Worm (Caenorhabditis elegans) whole organism, young adult: ENCODE measurements around the gene str-15.

Source experiments
- C17E4.6 ChIP-seq: fragments of 200-800 bp; sonication (Bioruptor generic); IDR thresholded peaks from 2 replicates; pipeline ENCODE4 v1.3.6; 2022; ENCODE audit warnings: missing genetic modification reagents, missing genetic modification characterization, missing compliant biosample characterization
- D2030.7 ChIP-seq: fragments of 200-800 bp; sonication (Bioruptor generic); IDR thresholded peaks from 2 replicates; pipeline ENCODE4 v1.3.6; 2022; ENCODE audit warnings: missing genetic modification reagents, missing genetic modification characterization, missing compliant biosample characterization
- F10E7.11 ChIP-seq: sonication (generic microtip); optimal IDR thresholded peaks from 2 replicates; lab custom pipeline; 2017; ENCODE audit warnings: mild to moderate bottlenecking, missing genetic modification characterization, moderate library complexity, missing compliant biosample characterization
- F23B12.7 ChIP-seq: sonication (generic microtip); optimal IDR thresholded peaks from 2 replicates; lab custom pipeline; 2017; ENCODE audit warnings: missing genetic modification characterization, mild to moderate bottlenecking, missing compliant biosample characterization, antibody characterized with exemption, moderate library complexity; ENCODE audit not compliant: insufficient read depth
- F39B2.1 ChIP-seq: fragments of 200-800 bp; sonication (Bioruptor generic); IDR thresholded peaks from 2 replicates; pipeline ENCODE4 v1.3.6; 2022; ENCODE audit warnings: missing genetic modification reagents, missing genetic modification characterization, missing compliant biosample characterization
- F49E8.2 ChIP-seq: sonication (generic microtip); optimal IDR thresholded peaks from 3 replicates; lab custom pipeline; 2017; ENCODE audit warnings: missing genetic modification characterization, mild to moderate bottlenecking, missing compliant biosample characterization, antibody characterized with exemption, moderate library complexity; ENCODE audit not compliant: insufficient read depth
- F55B11.4 ChIP-seq: sonication (generic microtip); optimal IDR thresholded peaks from 2 replicates; lab custom pipeline; 2016; ENCODE audit warnings: missing compliant biosample characterization, missing genetic modification characterization, borderline replicate concordance; ENCODE audit not compliant: insufficient read depth
- Y56A3A.18 ChIP-seq: fragments of 200-800 bp; sonication (Bioruptor generic); IDR thresholded peaks from 2 replicates; pipeline ENCODE4 v1.3.6; 2022; ENCODE audit warnings: missing genetic modification reagents, missing genetic modification characterization, missing compliant biosample characterization
- akir-1 ChIP-seq: fragments of 200-800 bp; sonication (Bioruptor generic); optimal IDR thresholded peaks from 2 replicates; lab custom pipeline; 2018; ENCODE audit warnings: mild to moderate bottlenecking, missing genetic modification characterization, moderate library complexity, missing compliant biosample characterization
- atf-7 ChIP-seq: sonication (generic microtip); optimal IDR thresholded peaks from 2 replicates; lab custom pipeline; 2017; ENCODE audit warnings: mild to moderate bottlenecking, missing genetic modification characterization, missing compliant biosample characterization
- attf-5 ChIP-seq: fragments of 200-800 bp; sonication (Bioruptor generic); optimal IDR thresholded peaks from 2 replicates; lab custom pipeline; 2018; ENCODE audit warnings: mild to moderate bottlenecking, missing genetic modification characterization, missing compliant biosample characterization
- ceh-100 ChIP-seq: fragments of 200-800 bp; sonication (Bioruptor generic); IDR thresholded peaks from 2 replicates; pipeline ENCODE4 v1.3.6; 2022; ENCODE audit warnings: missing genetic modification reagents, missing genetic modification characterization, missing compliant biosample characterization
- ceh-40 ChIP-seq: fragments of 200-800 bp; sonication (Bioruptor generic); IDR thresholded peaks from 2 replicates; pipeline ENCODE4 v1.3.6; 2022; ENCODE audit warnings: missing genetic modification characterization, missing compliant biosample characterization
- ceh-91 ChIP-seq: fragments of 200-800 bp; sonication (Bioruptor generic); IDR thresholded peaks from 2 replicates; pipeline ENCODE4 v1.3.6; 2022; ENCODE audit warnings: missing genetic modification reagents, missing genetic modification characterization, missing compliant biosample characterization
- egrh-3 ChIP-seq: fragments of 200-800 bp; sonication (Bioruptor generic); IDR thresholded peaks from 2 replicates; pipeline ENCODE4 v1.3.6; 2022; ENCODE audit warnings: missing genetic modification reagents, missing genetic modification characterization, missing compliant biosample characterization
- ets-4 ChIP-seq: fragments of 200-800 bp; sonication (Bioruptor generic); optimal IDR thresholded peaks from 2 replicates; lab custom pipeline; 2018; ENCODE audit warnings: mild to moderate bottlenecking, missing genetic modification characterization, missing compliant biosample characterization
- gei-17 ChIP-seq: fragments of 200-800 bp; sonication (Bioruptor generic); optimal IDR thresholded peaks from 2 replicates; lab custom pipeline; 2018; ENCODE audit warnings: mild to moderate bottlenecking, missing genetic modification characterization, missing compliant biosample characterization
- lin-26 ChIP-seq: fragments of 200-800 bp; sonication (Bioruptor generic); IDR thresholded peaks from 2 replicates; pipeline ENCODE4 v1.3.6; 2022; ENCODE audit warnings: missing genetic modification reagents, missing genetic modification characterization, missing compliant biosample characterization
- lsy-27 ChIP-seq: sonication (generic microtip); optimal IDR thresholded peaks from 2 replicates; lab custom pipeline; 2017; ENCODE audit warnings: missing genetic modification characterization, mild to moderate bottlenecking, missing compliant biosample characterization, antibody characterized with exemption, missing genotype, borderline replicate concordance; ENCODE audit not compliant: insufficient read depth
- madf-10 ChIP-seq: sonication (generic microtip); optimal IDR thresholded peaks from 2 replicates; lab custom pipeline; 2016; ENCODE audit warnings: mild to moderate bottlenecking, missing genetic modification characterization, missing compliant biosample characterization
- mes-4 ChIP-seq: sonication (generic microtip); optimal IDR thresholded peaks from 2 replicates; lab custom pipeline; 2016; ENCODE audit warnings: missing genotype, missing genetic modification characterization, missing compliant biosample characterization
- mxl-1 ChIP-seq: sonication (generic microtip); optimal IDR thresholded peaks from 2 replicates; lab custom pipeline; 2016; ENCODE audit warnings: missing genetic modification characterization, missing compliant biosample characterization
- nfyb-1 ChIP-seq: fragments of 200-800 bp; sonication (Bioruptor generic); IDR thresholded peaks from 2 replicates; pipeline ENCODE4 v1.3.6; 2022; ENCODE audit warnings: missing genetic modification reagents, missing genetic modification characterization, missing compliant biosample characterization
- nhr-120 ChIP-seq: fragments of 200-800 bp; sonication (Bioruptor generic); IDR thresholded peaks from 2 replicates; pipeline ENCODE4 v1.3.6; 2022; ENCODE audit warnings: missing genetic modification characterization, missing compliant biosample characterization
- rcor-1 ChIP-seq: fragments of 200-800 bp; sonication (Bioruptor generic); IDR thresholded peaks from 2 replicates; pipeline ENCODE4 v1.3.6; 2022; ENCODE audit warnings: missing genetic modification reagents, missing genetic modification characterization, missing compliant biosample characterization
- rec-8 ChIP-seq, 2 experiments: sonication (generic microtip); optimal IDR thresholded peaks; 2 replicates each; lab custom pipeline; 2016; ENCODE audit warnings: mild to moderate bottlenecking in 2 of 2, missing genetic modification characterization in 2 of 2, missing genetic modification reagents in 2 of 2, missing genotype in 2 of 2, missing biosample characterization in 1 of 2, missing compliant biosample characterization in 1 of 2, moderate library complexity in 1 of 2
- repo-1 ChIP-seq: sonication (generic microtip); optimal IDR thresholded peaks from 2 replicates; lab custom pipeline; 2017; ENCODE audit warnings: mild to moderate bottlenecking, missing genetic modification characterization, missing compliant biosample characterization
- snpc-1.3 ChIP-seq: sonication (generic microtip); optimal IDR thresholded peaks from 2 replicates; lab custom pipeline; 2017; ENCODE audit warnings: missing genetic modification characterization, mild to moderate bottlenecking, missing compliant biosample characterization, antibody characterized with exemption, moderate library complexity, missing genotype, missing genetic modification reagents; ENCODE audit not compliant: insufficient read depth
- somi-1 ChIP-seq: fragments of 200-800 bp; sonication (Bioruptor generic); optimal IDR thresholded peaks from 2 replicates; lab custom pipeline; 2018; ENCODE audit warnings: mild to moderate bottlenecking, missing genetic modification characterization, missing compliant biosample characterization
- tbp1 ChIP-seq: fragments of 200-800 bp; sonication (Bioruptor generic); optimal IDR thresholded peaks from 2 replicates; lab custom pipeline; 2018; ENCODE audit warnings: mild to moderate bottlenecking, missing genetic modification characterization, missing compliant biosample characterization
- tbx-9 ChIP-seq: sonication (generic microtip); optimal IDR thresholded peaks from 2 replicates; lab custom pipeline; 2016; ENCODE audit warnings: borderline replicate concordance, missing genetic modification characterization, inconsistent platforms, missing compliant biosample characterization
- unc-62 ChIP-seq: fragments of 150-350 bp; optimal IDR thresholded peaks from 2 replicates; lab custom pipeline; 2014; ENCODE audit warnings: missing biosample characterization, missing genetic modification reagents, missing genetic modification characterization
- ztf-18 ChIP-seq: sonication (generic microtip); optimal IDR thresholded peaks from 2 replicates; lab custom pipeline; 2016; ENCODE audit warnings: missing genotype, mild to moderate bottlenecking, missing genetic modification characterization, missing compliant biosample characterization
- ztf-3 ChIP-seq: fragments of 200-800 bp; sonication (Bioruptor generic); optimal IDR thresholded peaks from 2 replicates; lab custom pipeline; 2018; ENCODE audit warnings: mild to moderate bottlenecking, missing genetic modification characterization, missing compliant biosample characterization

The str-15 gene

ce11 chrV:16429940-16430339, 28.7 kb downstream of the str-15 start, which contains the start of gene str-73:
Gene str-73, plus strand, starts transcription at chrV:16430240.
- TF ChIP-seq rcor-1 (GFP tag; lab: Robert Waterston, UW), result no peak

ce11 chrV:16429503-16429902, 29.1 kb downstream of the str-15 start, which contains the start of gene F26D2.10:
Gene F26D2.10, minus strand, starts transcription at chrV:16429603.
- TF ChIP-seq F10E7.11 (tag; lab: Kevin White, UChicago) (no peak), F39B2.1 (GFP tag; lab: Robert Waterston, UW) (no peak), F55B11.4 (tag; lab: Kevin White, UChicago) (no peak), nfyb-1 (no peak), snpc-1.3 (tag; lab: Kevin White, UChicago) (no peak), atf-7 (tag; lab: Kevin White, UChicago) (no peak), ceh-100 (GFP tag; lab: Robert Waterston, UW) (no peak), Y56A3A.18 (no peak), ceh-91 (no peak)

- TF ChIP-seq F55B11.4 (tag; lab: Kevin White, UChicago) (no peak), rec-8 (tag; optimal IDR thresholded peaks at IDR 0.05; lab: Kevin White, UChicago) (no peak), mxl-1 (tag; lab: Kevin White, UChicago) (no peak), repo-1 (tag; lab: Kevin White, UChicago) (no peak), D2030.7 (no peak), lin-26 (GFP tag; lab: Robert Waterston, UW) (no peak), ets-4 (GFP tag; lab: Kevin White, UChicago) (no peak), nfyb-1 (no peak), tbx-9 (tag; lab: Kevin White, UChicago) (no peak), unc-62 (GFP tag; lab: Kevin White, UChicago) (no peak), attf-5 (GFP tag; lab: Kevin White, UChicago) (no peak), rcor-1 (GFP tag; lab: Robert Waterston, UW) (no peak)
- TF ChIP-seq, all 124 proteins: peak for 0
Measured at ce11 chrV:16424428-16424827, 34.2 kb downstream of the str-15 start, which contains the start of gene srw-29. Gene srw-29, minus strand, starts transcription at chrV:16424528.

- TF ChIP-seq ztf-18 (tag; lab: Kevin White, UChicago) (no peak), ztf-3 (GFP tag; lab: Kevin White, UChicago) (no peak), madf-10 (tag; lab: Kevin White, UChicago) (no peak), egrh-3 (GFP tag; lab: Robert Waterston, UW) (no peak), mxl-1 (tag; lab: Kevin White, UChicago) (no peak), ceh-91 (no peak), tbp1 (GFP tag; lab: Kevin White, UChicago) (no peak)
Measured at ce11 chrV:16420696-16421095, 37.9 kb downstream of the str-15 start, which contains the start of gene srw-48. Gene srw-48, plus strand, starts transcription at chrV:16420996.

- TF ChIP-seq mxl-1 (tag; lab: Kevin White, UChicago) (no peak), somi-1 (no peak), lsy-27 (tag; lab: Kevin White, UChicago) (no peak), nhr-120 (GFP tag; lab: Robert Waterston, UW) (no peak), mes-4 (no peak), snpc-1.3 (tag; lab: Kevin White, UChicago) (no peak), F10E7.11 (tag; lab: Kevin White, UChicago) (no peak), F49E8.2 (tag; lab: Kevin White, UChicago) (no peak), gei-17 (GFP tag; lab: Kevin White, UChicago) (no peak), ceh-40 (GFP tag; lab: Robert Waterston, UW) (no peak), F23B12.7 (no peak), rec-8 (tag; optimal IDR thresholded peaks at IDR 0.05; lab: Kevin White, UChicago) (no peak), C17E4.6 (no peak), akir-1 (GFP tag; lab: Kevin White, UChicago) (no peak), repo-1 (tag; lab: Kevin White, UChicago) (no peak), egrh-3 (GFP tag; lab: Robert Waterston, UW) (no peak)
Measured at ce11 chrV:16419769-16420168, 38.8 kb downstream of the str-15 start, which contains the start of gene F26D2.16. Gene F26D2.16, minus strand, starts transcription at chrV:16419869.
